Fruit fly (Drosophila melanogaster) whole organism, embryonic: ENCODE measurements around the gene CG1273.
A peak's percentile ranks its signal among the peaks of the same experiment; 100 is the strongest.

Experiments used
- Atf3 ChIP-seq: fragments of 200-800 bp; sonication (Bioruptor generic); optimal IDR thresholded peaks from 3 replicates; lab custom pipeline; 2016; ENCODE audit warnings: missing biosample characterization, missing genetic modification characterization
- Bdp1 ChIP-seq: fragments of 200-800 bp; sonication (Bioruptor generic); optimal IDR thresholded peaks from 3 replicates; lab custom pipeline; 2016; ENCODE audit warnings: missing biosample characterization, missing genetic modification characterization
- Bteb2 ChIP-seq: fragments of 200-800 bp; sonication (Bioruptor generic); optimal IDR thresholded peaks from 2 replicates; lab custom pipeline; 2016; ENCODE audit warnings: missing biosample characterization, missing genetic modification characterization
- CG10209 ChIP-seq: fragments of 200-800 bp; sonication (Bioruptor generic); optimal IDR thresholded peaks from 3 replicates; lab custom pipeline; 2017; ENCODE audit warnings: missing biosample characterization, mild to moderate bottlenecking, missing genetic modification characterization, missing genetic modification reagents
- CG10543 ChIP-seq: fragments of 200-800 bp; sonication (Bioruptor generic); optimal IDR thresholded peaks from 3 replicates; lab custom pipeline; 2017; ENCODE audit warnings: missing biosample characterization, mild to moderate bottlenecking, missing genetic modification characterization, moderate library complexity
- CG12659 ChIP-seq: fragments of 200-800 bp; sonication (Bioruptor generic); optimal IDR thresholded peaks from 3 replicates; lab custom pipeline; 2017; ENCODE audit warnings: mild to moderate bottlenecking, missing biosample characterization, missing genetic modification reagents, missing genetic modification characterization
- CG13775 ChIP-seq: fragments of 200-800 bp; sonication (Bioruptor generic); optimal IDR thresholded peaks from 3 replicates; lab custom pipeline; 2017; ENCODE audit warnings: missing biosample characterization, mild to moderate bottlenecking, missing genetic modification characterization
- CG15696 ChIP-seq: fragments of 200-800 bp; sonication (Bioruptor generic); optimal IDR thresholded peaks from 2 replicates; lab custom pipeline; 2019; ENCODE audit warnings: missing biosample characterization, mild to moderate bottlenecking, missing genetic modification characterization, moderate library complexity
- CG16863 ChIP-seq: fragments of 200-800 bp; sonication (Bioruptor generic); optimal IDR thresholded peaks from 3 replicates; lab custom pipeline; 2016; ENCODE audit warnings: missing biosample characterization, missing genetic modification characterization
- CG17612 ChIP-seq: fragments of 200-800 bp; sonication (Bioruptor generic); IDR thresholded peaks from 2 replicates; pipeline ENCODE4 v1.3.6; 2022; ENCODE audit warnings: missing biosample characterization, missing genetic modification characterization
- CG17829 ChIP-seq: fragments of 200-800 bp; optimal IDR thresholded peaks from 2 replicates; lab custom pipeline; 2019; ENCODE audit warnings: missing biosample characterization, mild to moderate bottlenecking, missing genetic modification characterization, moderate library complexity
- CG1792 ChIP-seq: fragments of 200-800 bp; sonication (Bioruptor generic); optimal IDR thresholded peaks from 2 replicates; lab custom pipeline; 2016; ENCODE audit warnings: missing biosample characterization, missing genetic modification characterization
- CG18619 ChIP-seq: fragments of 200-800 bp; sonication (Bioruptor generic); optimal IDR thresholded peaks from 3 replicates; lab custom pipeline; 2017; ENCODE audit warnings: missing biosample characterization, mild to moderate bottlenecking, missing genetic modification characterization
- CG31224 ChIP-seq: fragments of 200-800 bp; sonication (Bioruptor generic); IDR thresholded peaks from 2 replicates; pipeline ENCODE4 v1.3.6; 2022; ENCODE audit warnings: missing biosample characterization, missing genetic modification characterization
- CG33557 ChIP-seq: fragments of 200-800 bp; sonication (Bioruptor generic); optimal IDR thresholded peaks from 2 replicates; lab custom pipeline; 2019; ENCODE audit warnings: missing biosample characterization, mild to moderate bottlenecking, missing genetic modification characterization, moderate library complexity
- CG34376 ChIP-seq: fragments of 200-800 bp; sonication (Bioruptor generic); optimal IDR thresholded peaks from 2 replicates; lab custom pipeline; 2018; ENCODE audit warnings: missing biosample characterization, mild to moderate bottlenecking, missing genetic modification characterization
- CG3838 ChIP-seq: fragments of 200-800 bp; sonication (Bioruptor generic); optimal IDR thresholded peaks from 3 replicates; lab custom pipeline; 2016; ENCODE audit warnings: missing biosample characterization, missing genetic modification characterization
- CG4707 ChIP-seq: fragments of 200-800 bp; sonication (Bioruptor generic); optimal IDR thresholded peaks from 2 replicates; lab custom pipeline; 2018; ENCODE audit warnings: missing biosample characterization, mild to moderate bottlenecking, missing genetic modification characterization, moderate library complexity
- CG6254 ChIP-seq: fragments of 200-800 bp; sonication (Bioruptor generic); optimal IDR thresholded peaks from 3 replicates; lab custom pipeline; 2017; ENCODE audit warnings: mild to moderate bottlenecking, missing biosample characterization, missing genetic modification reagents, missing genetic modification characterization
- CG6813 ChIP-seq: fragments of 200-800 bp; sonication (Bioruptor generic); optimal IDR thresholded peaks from 2 replicates; lab custom pipeline; 2017; ENCODE audit warnings: missing biosample characterization, missing genetic modification characterization, mild to moderate bottlenecking, moderate library complexity, missing genetic modification reagents
- CG8478 ChIP-seq: fragments of >200 bp; optimal IDR thresholded peaks from 2 replicates; lab custom pipeline; 2018
- CG9932 ChIP-seq: fragments of 200-800 bp; sonication (Bioruptor generic); IDR thresholded peaks from 2 replicates; pipeline ENCODE4 v1.3.6; 2022; ENCODE audit warnings: missing biosample characterization, missing genetic modification characterization
- E2f2 ChIP-seq: fragments of 200-800 bp; sonication (Bioruptor generic); IDR thresholded peaks from 2 replicates; pipeline ENCODE4 v1.3.6; 2022; ENCODE audit warnings: missing biosample characterization, missing genetic modification characterization
- Fer1 ChIP-seq: fragments of 200-800 bp; sonication (Bioruptor generic); optimal IDR thresholded peaks from 2 replicates; lab custom pipeline; 2017; ENCODE audit warnings: missing biosample characterization, mild to moderate bottlenecking, missing genetic modification characterization
- Hr39 ChIP-seq: fragments of >200 bp; optimal IDR thresholded peaks from 2 replicates; lab custom pipeline; 2017
- Meics ChIP-seq: fragments of 200-800 bp; sonication (Bioruptor generic); optimal IDR thresholded peaks from 2 replicates; lab custom pipeline; 2017; ENCODE audit warnings: missing biosample characterization, mild to moderate bottlenecking, missing genetic modification characterization
- Neu2 ChIP-seq: fragments of 200-800 bp; sonication (Bioruptor generic); optimal IDR thresholded peaks from 3 replicates; lab custom pipeline; 2016; ENCODE audit warnings: missing biosample characterization, missing genetic modification characterization, borderline replicate concordance
- Rx ChIP-seq: fragments of 200-800 bp; sonication (Bioruptor generic); IDR thresholded peaks from 2 replicates; pipeline ENCODE4 v1.3.6; 2022; ENCODE audit warnings: missing biosample characterization, missing genetic modification characterization
- Scr ChIP-seq: fragments of 200-800 bp; sonication (Bioruptor generic); IDR thresholded peaks from 2 replicates; pipeline ENCODE4 v1.3.6; 2022; ENCODE audit warnings: missing biosample characterization, missing genetic modification characterization; ENCODE audit not compliant: partially characterized antibody
- Sry-β ChIP-seq: fragments of 200-800 bp; sonication (Bioruptor generic); optimal IDR thresholded peaks from 2 replicates; lab custom pipeline; 2018; ENCODE audit warnings: missing biosample characterization, mild to moderate bottlenecking, missing genetic modification characterization, moderate library complexity
- Ssrp ChIP-seq: fragments of 200-800 bp; sonication (Bioruptor generic); optimal IDR thresholded peaks from 2 replicates; lab custom pipeline; 2018; ENCODE audit warnings: missing biosample characterization, mild to moderate bottlenecking, missing genetic modification characterization, moderate library complexity
- YL-1 ChIP-seq: fragments of 200-800 bp; sonication (Bioruptor generic); optimal IDR thresholded peaks from 3 replicates; lab custom pipeline; 2017; ENCODE audit warnings: missing biosample characterization, mild to moderate bottlenecking, missing genetic modification characterization
- ap ChIP-seq: fragments of 200-800 bp; sonication (Bioruptor generic); IDR thresholded peaks from 2 replicates; pipeline ENCODE4 v1.3.6; 2022; ENCODE audit warnings: missing biosample characterization, missing genetic modification characterization
- br ChIP-seq: fragments of >200 bp; optimal IDR thresholded peaks from 2 replicates; lab custom pipeline; 2017
- bsh ChIP-seq, 2 experiments: fragments of 200-800 bp; sonication (Bioruptor generic); optimal IDR thresholded peaks; 2 replicates each; lab custom pipeline; 2017 to 2018; ENCODE audit warnings: mild to moderate bottlenecking in 2 of 2, missing biosample characterization in 2 of 2, missing genetic modification characterization in 2 of 2, moderate library complexity in 1 of 2
- cwo ChIP-seq: fragments of 200-800 bp; sonication (Bioruptor generic); optimal IDR thresholded peaks from 3 replicates; lab custom pipeline; 2017; ENCODE audit warnings: missing biosample characterization, missing genetic modification characterization, mild to moderate bottlenecking, moderate library complexity, missing genetic modification reagents
- dimm ChIP-seq: fragments of 200-800 bp; sonication (Bioruptor generic); IDR thresholded peaks from 2 replicates; pipeline ENCODE4 v1.3.6; 2022; ENCODE audit warnings: missing biosample characterization, missing genetic modification characterization
- dmrt11E ChIP-seq: fragments of 200-800 bp; sonication (Bioruptor generic); optimal IDR thresholded peaks from 3 replicates; lab custom pipeline; 2018; ENCODE audit warnings: missing biosample characterization, mild to moderate bottlenecking, missing genetic modification characterization, moderate library complexity
- gro ChIP-seq: fragments of 200-800 bp; sonication (Bioruptor generic); optimal IDR thresholded peaks from 2 replicates; lab custom pipeline; 2016; ENCODE audit warnings: missing biosample characterization, missing genetic modification characterization
- h ChIP-seq: fragments of >200 bp; optimal IDR thresholded peaks from 2 replicates; lab custom pipeline; 2017
- jigr1 ChIP-seq: fragments of 200-800 bp; sonication (Bioruptor generic); IDR thresholded peaks from 3 replicates; pipeline ENCODE4 v1.3.6; 2022; ENCODE audit warnings: missing biosample characterization, missing genetic modification characterization
- kay ChIP-seq: fragments of 200-800 bp; sonication (Bioruptor generic); optimal IDR thresholded peaks from 2 replicates; lab custom pipeline; 2016; ENCODE audit warnings: missing biosample characterization, missing genetic modification characterization
- lov ChIP-seq, 2 experiments: fragments of 200-800 bp in 1 of 2; fragments of >200 bp in 1 of 2; sonication (Bioruptor generic) in 1 of 2; IDR thresholded peaks in 1 of 2; optimal IDR thresholded peaks in 1 of 2; 2 replicates in 1 of 2; 3 replicates in 1 of 2; pipeline versions ENCODE4 v1.3.6 to Lab custom; 2017 to 2022; ENCODE audit warnings: missing biosample characterization in 1 of 2, missing genetic modification characterization in 1 of 2
- pros ChIP-seq: fragments of 200-800 bp; sonication (Bioruptor generic); optimal IDR thresholded peaks from 3 replicates; lab custom pipeline; 2019; ENCODE audit warnings: missing biosample characterization, mild to moderate bottlenecking, missing genetic modification characterization, moderate library complexity
- sug ChIP-seq: fragments of 200-800 bp; optimal IDR thresholded peaks from 2 replicates; lab custom pipeline; 2019; ENCODE audit warnings: missing biosample characterization, mild to moderate bottlenecking, missing genetic modification characterization, moderate library complexity
- twi ChIP-seq: fragments of 200-800 bp; optimal IDR thresholded peaks from 2 replicates; lab custom pipeline; 2019; ENCODE audit warnings: missing biosample characterization, mild to moderate bottlenecking, missing genetic modification characterization, moderate library complexity
- zen ChIP-seq: fragments of 200-800 bp; sonication (Bioruptor generic); optimal IDR thresholded peaks from 3 replicates; lab custom pipeline; 2018; ENCODE audit warnings: missing biosample characterization, mild to moderate bottlenecking, missing genetic modification characterization, moderate library complexity
- zen2 ChIP-seq: fragments of 200-800 bp; sonication (Bioruptor generic); IDR thresholded peaks from 3 replicates; pipeline ENCODE4 v1.3.6; 2022; ENCODE audit warnings: missing biosample characterization, missing genetic modification characterization; ENCODE audit not compliant: partially characterized antibody

CG1273 gene

DNA sequence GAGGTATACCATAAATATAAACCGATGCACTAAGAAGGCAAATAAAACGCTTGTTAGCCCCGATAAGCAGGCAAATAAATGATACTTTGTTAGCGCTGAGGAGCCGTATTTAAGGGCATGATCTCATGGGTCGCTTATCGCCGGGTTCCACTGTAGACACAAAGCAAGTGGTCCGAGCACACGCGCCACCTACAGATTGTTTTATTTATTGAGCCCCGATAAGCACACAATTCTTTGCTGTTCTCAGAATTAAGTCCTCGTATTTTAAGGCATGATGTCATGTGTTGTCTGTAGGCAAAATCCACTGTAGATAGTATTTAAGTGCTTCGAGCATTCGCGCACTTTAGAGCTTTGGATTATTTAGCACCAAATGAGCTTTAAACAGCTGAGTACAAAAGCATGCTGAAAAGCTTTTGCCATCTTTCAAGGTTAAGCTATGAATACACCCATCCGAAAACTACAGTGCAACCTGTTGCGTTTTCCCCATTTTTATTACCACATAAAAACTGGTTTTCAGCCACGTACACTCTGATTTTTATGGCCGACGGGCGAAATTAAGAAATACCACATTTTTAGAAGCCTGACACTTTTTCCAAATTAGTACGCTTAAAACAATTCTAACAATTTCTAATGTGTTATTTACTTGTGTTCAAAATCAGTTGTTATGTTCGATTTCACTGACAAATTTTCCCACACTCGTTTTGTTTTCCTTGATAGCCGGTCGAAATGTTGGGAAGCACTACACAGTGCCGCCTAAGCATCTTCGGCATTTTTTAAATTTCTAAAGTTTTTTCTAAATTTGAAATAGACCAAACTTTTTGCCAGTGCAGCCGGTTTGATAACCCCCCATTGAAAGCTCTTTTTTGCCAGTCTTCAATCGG, 23.8 kb upstream of the CG1273 start, which contains the start of gene Sqor (continued):
- TF ChIP-seq CG10543 (GFP tag; lab: Kevin White, UChicago) (peak; percentile 92), sug (tag; lab: Kevin White, UChicago) (peak; percentile 88), Bteb2 (GFP tag; lab: Kevin White, UChicago) (peak; percentile 85), Hr39 (no peak), Ssrp (tag; lab: Kevin White, UChicago) (peak; percentile 79), CG17829 (tag; lab: Kevin White, UChicago) (peak; percentile 78), ap (GFP tag; lab: Robert Waterston, UW) (peak; percentile 54), Meics (peak; percentile 92), Neu2 (GFP tag; lab: Kevin White, UChicago) (peak; percentile 43), jigr1 (GFP tag; lab: Robert Waterston, UW) (peak; percentile 71; the same call in 2 of the 3 replicates), zen (tag; lab: Kevin White, UChicago) (no peak), h (lab: Kevin White, UChicago) (no peak), dimm (GFP tag; lab: Robert Waterston, UW) (peak; percentile 62; the same call in 1 of the 2 replicates), CG16863 (GFP tag; lab: Kevin White, UChicago) (peak; percentile 75), gro (GFP tag; lab: Kevin White, UChicago) (peak; percentile 91), CG33557 (peak; percentile 2), CG6254 (no peak), CG8478 (lab: Kevin White, UChicago) (no peak), CG10209 (GFP tag; lab: Kevin White, UChicago) (peak; percentile 89), bsh (GFP tag; optimal IDR thresholded peaks at IDR 0.05; lab: Kevin White, UChicago) (peak; percentile 66 to 93), CG15696 (tag; lab: Kevin White, UChicago) (peak; percentile 31), CG9932 (peak; percentile 82), YL-1 (peak; percentile 71), CG17612 (GFP tag; lab: Robert Waterston, UW) (peak; percentile 24; the same call in 1 of the 2 replicates), br (lab: Kevin White, UChicago) (no peak), CG18619 (GFP tag; lab: Kevin White, UChicago) (peak; percentile 91), CG1792 (GFP tag; lab: Kevin White, UChicago) (peak; percentile 85), Sry-β (GFP tag; lab: Kevin White, UChicago) (no peak), twi (tag; lab: Kevin White, UChicago) (peak; percentile 33), CG3838 (GFP tag; lab: Kevin White, UChicago) (peak; percentile 52), CG13775 (GFP tag; lab: Kevin White, UChicago) (peak; percentile 81), kay (GFP tag; lab: Kevin White, UChicago) (peak; percentile 54), CG12659 (GFP tag; lab: Kevin White, UChicago) (peak; percentile 91), lov (optimal IDR thresholded peaks at IDR 0.05; lab: Kevin White, UChicago) (no peak), lov (GFP tag; IDR thresholded peaks at IDR 0.05; lab: Robert Waterston, UW) (peak; percentile 59; the same call in 1 of the 3 replicates), Scr (GFP tag; lab: Robert Waterston, UW) (peak; percentile 39; the same call in 1 of the 2 replicates), CG31224 (GFP tag; lab: Robert Waterston, UW) (peak; percentile 63), zen2 (GFP tag; lab: Robert Waterston, UW) (no peak), pros (GFP tag; lab: Kevin White, UChicago) (peak; percentile 27), CG34376 (GFP tag; lab: Kevin White, UChicago) (peak; percentile 89), cwo (GFP tag; lab: Kevin White, UChicago) (peak; percentile 83), Bdp1 (GFP tag; lab: Kevin White, UChicago) (peak; percentile 82), Fer1 (peak; percentile 89), Rx (GFP tag; lab: Robert Waterston, UW) (peak; percentile 68), dmrt11E (tag; lab: Kevin White, UChicago) (no peak), Atf3 (GFP tag; lab: Kevin White, UChicago) (peak; percentile 93), E2f2 (GFP tag; lab: Robert Waterston, UW) (peak; percentile 59), CG6813 (GFP tag; lab: Kevin White, UChicago) (peak; percentile 74), CG4707 (GFP tag; lab: Kevin White, UChicago) (peak; percentile 34)
